Fruit fly (Drosophila melanogaster) whole organism, embryonic: ENCODE data around the gene Oseg1.

Source experiments
- Asciz ChIP-seq: fragments of 200-800 bp; sonication (Bioruptor generic); optimal IDR thresholded peaks from 2 replicates; lab custom pipeline; 2017; ENCODE audit warnings: missing biosample characterization, mild to moderate bottlenecking, missing genetic modification characterization, missing genetic modification reagents
- CG10267 ChIP-seq: fragments of 200-800 bp; sonication (Bioruptor generic); optimal IDR thresholded peaks from 2 replicates; lab custom pipeline; 2018; ENCODE audit warnings: missing biosample characterization, mild to moderate bottlenecking, missing genetic modification characterization, moderate library complexity
- CG10543 ChIP-seq: fragments of 200-800 bp; sonication (Bioruptor generic); optimal IDR thresholded peaks from 3 replicates; lab custom pipeline; 2017; ENCODE audit warnings: missing biosample characterization, mild to moderate bottlenecking, missing genetic modification characterization, moderate library complexity
- CG11085 ChIP-seq: fragments of 200-800 bp; sonication (Bioruptor generic); IDR thresholded peaks from 2 replicates; pipeline ENCODE4 v1.3.6; 2022; ENCODE audit warnings: missing biosample characterization, missing genetic modification characterization
- CG12219 ChIP-seq: fragments of 200-800 bp; sonication (Bioruptor generic); optimal IDR thresholded peaks from 3 replicates; lab custom pipeline; 2018; ENCODE audit warnings: missing biosample characterization, mild to moderate bottlenecking, missing genetic modification characterization
- CG1647 ChIP-seq: fragments of 200-800 bp; sonication (Bioruptor generic); optimal IDR thresholded peaks from 3 replicates; lab custom pipeline; 2016; ENCODE audit warnings: missing biosample characterization, missing genetic modification characterization
- CG17186 ChIP-seq: fragments of 200-800 bp; sonication (Bioruptor generic); optimal IDR thresholded peaks from 3 replicates; lab custom pipeline; 2017; ENCODE audit warnings: missing biosample characterization, missing genetic modification reagents, missing genetic modification characterization
- CG17328 ChIP-seq: fragments of 200-800 bp; sonication (Bioruptor generic); IDR thresholded peaks from 2 replicates; pipeline ENCODE4 v1.3.6; 2022; ENCODE audit warnings: missing biosample characterization, missing genetic modification characterization
- CG17359 ChIP-seq: fragments of 200-800 bp; sonication (Bioruptor generic); optimal IDR thresholded peaks from 3 replicates; lab custom pipeline; 2018; ENCODE audit warnings: missing biosample characterization, mild to moderate bottlenecking, missing genetic modification characterization, moderate library complexity
- CG18011 ChIP-seq: fragments of 200-800 bp; sonication (Bioruptor generic); optimal IDR thresholded peaks from 2 replicates; lab custom pipeline; 2017; ENCODE audit warnings: missing biosample characterization, missing genetic modification characterization, mild to moderate bottlenecking, moderate library complexity, missing genotype
- CG2199 ChIP-seq: fragments of 200-800 bp; sonication (Bioruptor generic); IDR thresholded peaks from 3 replicates; pipeline ENCODE4 v1.3.6; 2022; ENCODE audit warnings: missing biosample characterization, missing genetic modification characterization
- CG30403 ChIP-seq: fragments of 200-800 bp; sonication (Bioruptor generic); optimal IDR thresholded peaks from 3 replicates; lab custom pipeline; 2016; ENCODE audit warnings: missing biosample characterization, missing genetic modification characterization
- CG3163 ChIP-seq: fragments of 200-800 bp; sonication (Bioruptor generic); optimal IDR thresholded peaks from 3 replicates; lab custom pipeline; 2016; ENCODE audit warnings: missing biosample characterization, missing genetic modification characterization
- CG33557 ChIP-seq: fragments of 200-800 bp; sonication (Bioruptor generic); optimal IDR thresholded peaks from 2 replicates; lab custom pipeline; 2019; ENCODE audit warnings: missing biosample characterization, mild to moderate bottlenecking, missing genetic modification characterization, moderate library complexity
- CG4820 ChIP-seq: fragments of 200-800 bp; sonication (Bioruptor generic); optimal IDR thresholded peaks from 3 replicates; lab custom pipeline; 2016; ENCODE audit warnings: missing biosample characterization, missing genetic modification characterization
- CG6654 ChIP-seq: fragments of 200-800 bp; sonication (Bioruptor generic); optimal IDR thresholded peaks from 2 replicates; lab custom pipeline; 2017; ENCODE audit warnings: missing biosample characterization, mild to moderate bottlenecking, missing genetic modification characterization
- CG7271 ChIP-seq: fragments of 200-800 bp; sonication (Bioruptor generic); optimal IDR thresholded peaks from 2 replicates; lab custom pipeline; 2018; ENCODE audit warnings: missing biosample characterization, mild to moderate bottlenecking, missing genetic modification characterization, moderate library complexity
- CG7372 ChIP-seq: fragments of 200-800 bp; sonication (Bioruptor generic); IDR thresholded peaks from 2 replicates; pipeline ENCODE4 v1.3.6; 2022; ENCODE audit warnings: missing biosample characterization, missing genetic modification characterization
- CG7556 ChIP-seq: fragments of 200-800 bp; sonication (Bioruptor generic); optimal IDR thresholded peaks from 2 replicates; lab custom pipeline; 2017; ENCODE audit warnings: missing biosample characterization, mild to moderate bottlenecking, missing genetic modification characterization
- CG8924 ChIP-seq: fragments of 200-800 bp; optimal IDR thresholded peaks from 3 replicates; lab custom pipeline; 2019; ENCODE audit warnings: missing biosample characterization, mild to moderate bottlenecking, missing genetic modification characterization, moderate library complexity
- Eip74EF ChIP-seq, 2 experiments: fragments of 200-800 bp in 1 of 2; fragments of >200 bp in 1 of 2; sonication (Bioruptor generic) in 1 of 2; optimal IDR thresholded peaks; 2 replicates each; lab custom pipeline; 2017 to 2019; ENCODE audit warnings: missing biosample characterization in 2 of 2, missing genetic modification characterization in 2 of 2, mild to moderate bottlenecking in 1 of 2, moderate library complexity in 1 of 2
- Ets97D ChIP-seq: fragments of 200-800 bp; sonication (Bioruptor generic); optimal IDR thresholded peaks from 3 replicates; lab custom pipeline; 2016; ENCODE audit warnings: missing biosample characterization, missing genetic modification characterization
- HLH54F ChIP-seq: fragments of 200-800 bp; sonication (Bioruptor generic); optimal IDR thresholded peaks from 3 replicates; lab custom pipeline; 2016; ENCODE audit warnings: missing biosample characterization, missing genetic modification characterization
- Hr3 ChIP-seq: fragments of 200-800 bp; sonication (Bioruptor generic); optimal IDR thresholded peaks from 3 replicates; lab custom pipeline; 2016; ENCODE audit warnings: missing biosample characterization, missing genetic modification characterization
- Taf1 ChIP-seq: fragments of 200-800 bp; sonication (Bioruptor generic); IDR thresholded peaks from 2 replicates; pipeline ENCODE4 v1.3.6; 2022; ENCODE audit warnings: missing biosample characterization, missing genetic modification characterization
- Vsx1 ChIP-seq: fragments of 200-800 bp; sonication (Bioruptor generic); optimal IDR thresholded peaks from 2 replicates; lab custom pipeline; 2017; ENCODE audit warnings: missing biosample characterization, mild to moderate bottlenecking, missing genetic modification characterization, missing genetic modification reagents
- Xrp1 ChIP-seq: fragments of 200-800 bp; sonication (Bioruptor generic); IDR thresholded peaks from 2 replicates; pipeline ENCODE4 v1.3.6; 2022; ENCODE audit warnings: missing biosample characterization, missing genetic modification characterization
- ash1 ChIP-seq: fragments of 200-800 bp; sonication (Bioruptor generic); optimal IDR thresholded peaks from 2 replicates; lab custom pipeline; 2018; ENCODE audit warnings: missing biosample characterization, mild to moderate bottlenecking, missing genetic modification characterization
- ci ChIP-seq: fragments of 200-800 bp; sonication (Bioruptor generic); IDR thresholded peaks from 3 replicates; pipeline ENCODE4 v1.3.6; 2022; ENCODE audit warnings: missing biosample characterization, missing genetic modification characterization
- cwo ChIP-seq: fragments of 200-800 bp; sonication (Bioruptor generic); optimal IDR thresholded peaks from 3 replicates; lab custom pipeline; 2017; ENCODE audit warnings: missing biosample characterization, missing genetic modification characterization, mild to moderate bottlenecking, moderate library complexity, missing genetic modification reagents
- dati ChIP-seq: fragments of 200-800 bp; sonication (Bioruptor generic); IDR thresholded peaks from 2 replicates; pipeline ENCODE4 v1.3.6; 2022; ENCODE audit warnings: missing biosample characterization, missing genetic modification characterization
- disco-r ChIP-seq: fragments of 200-800 bp; sonication (Bioruptor generic); optimal IDR thresholded peaks from 2 replicates; lab custom pipeline; 2016; ENCODE audit warnings: missing biosample characterization, missing genetic modification characterization
- dysf ChIP-seq: fragments of 200-800 bp; sonication (Bioruptor generic); IDR thresholded peaks from 3 replicates; pipeline ENCODE4 v1.3.6; 2022; ENCODE audit warnings: missing biosample characterization, missing genetic modification characterization
- hkb ChIP-seq, 2 experiments: fragments of 200-800 bp in 1 of 2; fragments of >200 bp in 1 of 2; sonication (Bioruptor generic) in 1 of 2; IDR thresholded peaks in 1 of 2; optimal IDR thresholded peaks in 1 of 2; 2 replicates each; pipeline versions ENCODE4 v1.3.6 to Lab custom; 2017 to 2022; ENCODE audit warnings: missing biosample characterization in 1 of 2, missing genetic modification characterization in 1 of 2
- kay ChIP-seq: fragments of 200-800 bp; sonication (Bioruptor generic); optimal IDR thresholded peaks from 2 replicates; lab custom pipeline; 2016; ENCODE audit warnings: missing biosample characterization, missing genetic modification characterization
- luna ChIP-seq: fragments of 200-800 bp; sonication (Bioruptor generic); optimal IDR thresholded peaks from 2 replicates; lab custom pipeline; 2016; ENCODE audit warnings: missing biosample characterization, missing genetic modification characterization
- nau ChIP-seq: fragments of 200-800 bp; sonication (Bioruptor generic); optimal IDR thresholded peaks from 3 replicates; lab custom pipeline; 2017; ENCODE audit warnings: missing biosample characterization, mild to moderate bottlenecking, missing genetic modification characterization, missing genetic modification reagents
- otp ChIP-seq: fragments of 200-800 bp; sonication (Bioruptor generic); IDR thresholded peaks from 3 replicates; pipeline ENCODE4, ENCODE4 v1.3.6; 2022; ENCODE audit warnings: missing biosample characterization, missing genetic modification characterization
- pita ChIP-seq: fragments of 200-800 bp; sonication (Bioruptor generic); optimal IDR thresholded peaks from 2 replicates; lab custom pipeline; 2017; ENCODE audit warnings: missing biosample characterization, mild to moderate bottlenecking, missing genetic modification characterization
- seq ChIP-seq: fragments of 200-800 bp; sonication (Bioruptor generic); IDR thresholded peaks from 2 replicates; pipeline ENCODE4 v1.3.6; 2022; ENCODE audit warnings: missing biosample characterization, missing genetic modification characterization
- sisA ChIP-seq: fragments of 200-800 bp; sonication (Bioruptor generic); IDR thresholded peaks from 2 replicates; pipeline ENCODE4 v1.3.6; 2022; ENCODE audit warnings: missing biosample characterization, missing genetic modification characterization
- sob ChIP-seq: fragments of 200-800 bp; sonication (Bioruptor generic); IDR thresholded peaks from 2 replicates; pipeline ENCODE4 v1.3.6; 2022; ENCODE audit warnings: missing biosample characterization, missing genetic modification characterization
- tgo ChIP-seq: fragments of 200-800 bp; sonication (Bioruptor generic); IDR thresholded peaks from 3 replicates; pipeline ENCODE4 v1.3.6; 2022; ENCODE audit warnings: missing biosample characterization, missing genetic modification characterization
- tna ChIP-seq: fragments of 200-800 bp; sonication (Bioruptor generic); IDR thresholded peaks from 2 replicates; pipeline ENCODE4 v1.3.6; 2022; ENCODE audit warnings: missing biosample characterization, missing genetic modification characterization; ENCODE audit not compliant: partially characterized antibody
- tx ChIP-seq: fragments of 200-800 bp; sonication (Bioruptor generic); optimal IDR thresholded peaks from 2 replicates; lab custom pipeline; 2016; ENCODE audit warnings: missing biosample characterization, missing genetic modification characterization
- vvl ChIP-seq: fragments of 200-800 bp; sonication (Bioruptor generic); IDR thresholded peaks from 2 replicates; pipeline ENCODE4 v1.3.6; 2022; ENCODE audit warnings: missing biosample characterization, missing genetic modification characterization
- zfh2 ChIP-seq: fragments of 200-800 bp; sonication (Bioruptor generic); optimal IDR thresholded peaks from 2 replicates; lab custom pipeline; 2016; ENCODE audit warnings: missing biosample characterization, missing genetic modification characterization

Gene Oseg1

DNA sequence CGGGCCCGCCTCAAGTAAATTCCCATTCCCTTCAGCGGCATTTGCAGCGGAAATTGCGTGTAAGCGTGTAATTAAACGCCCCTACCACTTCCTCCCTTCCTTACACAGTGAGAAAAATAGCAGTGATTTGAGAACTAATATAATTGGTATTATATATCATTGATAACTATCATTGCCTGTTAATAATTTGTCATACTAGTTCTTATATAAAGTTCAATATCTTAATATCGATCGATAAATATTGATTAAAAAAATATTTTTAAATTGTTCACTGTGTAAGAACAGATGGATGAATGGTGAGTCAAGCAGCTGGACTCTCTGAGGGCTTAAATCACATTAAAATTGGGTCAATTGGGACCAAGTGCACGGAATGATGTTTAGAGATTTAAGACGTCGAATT, 32.4 kb upstream of the Oseg1 start (continued):
- TF ChIP-seq CG30403 (GFP tag; lab: Kevin White, UChicago) (peak; percentile 18), ci (GFP tag; lab: Robert Waterston, UW) (no peak), hkb (optimal IDR thresholded peaks at IDR 0.05; lab: Kevin White, UChicago) (no peak), hkb (GFP tag; IDR thresholded peaks at IDR 0.05; lab: Robert Waterston, UW) (peak; percentile 69; the same call in 1 of the 2 replicates), CG4820 (GFP tag; lab: Kevin White, UChicago) (peak; percentile 43), tgo (GFP tag; lab: Robert Waterston, UW) (peak; percentile 56), CG8924 (tag; lab: Kevin White, UChicago) (peak; percentile 42)
- TF ChIP-seq, all 482 proteins: peak for 143

- TF ChIP-seq CG33557 (GFP tag; lab: Kevin White, UChicago) (peak; percentile 65), Taf1 (GFP tag; lab: Robert Waterston, UW) (peak; percentile 74; the same call in 1 of the 2 replicates), sisA (GFP tag; lab: Robert Waterston, UW) (peak; percentile 78), CG12219 (GFP tag; lab: Kevin White, UChicago) (peak; percentile 55), CG10543 (GFP tag; lab: Kevin White, UChicago) (peak; percentile 78), Vsx1 (GFP tag; lab: Kevin White, UChicago) (peak; percentile 18), tx (GFP tag; lab: Kevin White, UChicago) (peak; percentile 49), zfh2 (peak; percentile 88), Ets97D (GFP tag; lab: Kevin White, UChicago) (peak; percentile 83), tna (no peak), pita (GFP tag; lab: Kevin White, UChicago) (no peak), CG17359 (tag; lab: Kevin White, UChicago) (peak; percentile 78), HLH54F (GFP tag; lab: Kevin White, UChicago) (peak; percentile 89), dysf (GFP tag; lab: Robert Waterston, UW) (peak; percentile 81), kay (GFP tag; lab: Kevin White, UChicago) (peak; percentile 56), CG6654 (GFP tag; lab: Kevin White, UChicago) (peak; percentile 4), CG7556 (peak; percentile 67), CG17328 (GFP tag; lab: Robert Waterston, UW) (peak; percentile 80), vvl (GFP tag; lab: Robert Waterston, UW) (peak; percentile 94), otp (GFP tag; lab: Robert Waterston, UW) (no peak; the same call in 2 of the 3 replicates), CG17186 (GFP tag; lab: Kevin White, UChicago) (no peak), CG7271 (tag; lab: Kevin White, UChicago) (no peak), CG18011 (GFP tag; lab: Kevin White, UChicago) (peak; percentile 53), CG11085 (GFP tag; lab: Robert Waterston, UW) (peak; percentile 58; the same call in 1 of the 2 replicates), CG2199 (GFP tag; lab: Robert Waterston, UW) (no peak; the same call in 2 of the 3 replicates), disco-r (GFP tag; lab: Kevin White, UChicago) (peak; percentile 63), CG3163 (peak; percentile 62), sob (GFP tag; lab: Robert Waterston, UW) (peak; percentile 85), CG10267 (tag; lab: Kevin White, UChicago) (peak; percentile 93), dati (GFP tag; lab: Robert Waterston, UW) (no peak), Eip74EF (GFP tag; optimal IDR thresholded peaks at IDR 0.05; lab: Kevin White, UChicago) (peak in 1 of 2 experiments; percentile 60), Hr3 (GFP tag; lab: Kevin White, UChicago) (peak; percentile 68), cwo (GFP tag; lab: Kevin White, UChicago) (peak; percentile 51), nau (GFP tag; lab: Kevin White, UChicago) (peak; percentile 47), luna (GFP tag; lab: Kevin White, UChicago) (peak; percentile 55), ash1 (GFP tag; lab: Kevin White, UChicago) (peak; percentile 75), Xrp1 (GFP tag; lab: Robert Waterston, UW) (peak; percentile 82), seq (GFP tag; lab: Robert Waterston, UW) (no peak), Asciz (GFP tag; lab: Kevin White, UChicago) (peak; percentile 28), CG1647 (peak; percentile 73), CG7372 (GFP tag; lab: Robert Waterston, UW) (peak; percentile 60)
Measured at dm6 chr3L:8441745-8442575, 29.3 kb upstream of the Oseg1 start, which contains the start of gene Unr. Gene Unr, minus strand, starts transcription at chr3L:8442381.
